Fruit fly (Drosophila melanogaster) whole organism, wandering third instar larva: ENCODE results near the gene Uck.

ENCODE experiments used
- Abd-B ChIP-seq: fragments of >200 bp; optimal IDR thresholded peaks from 2 replicates; lab custom pipeline; 2017; ENCODE audit warnings: missing biosample characterization, missing genetic modification characterization
- br ChIP-seq: fragments of 200-800 bp; sonication (Bioruptor generic); optimal IDR thresholded peaks from 2 replicates; lab custom pipeline; 2016; ENCODE audit warnings: missing biosample characterization, missing genetic modification characterization
- ey ChIP-seq: fragments of 200-800 bp; sonication (Bioruptor generic); optimal IDR thresholded peaks from 2 replicates; lab custom pipeline; 2016; ENCODE audit warnings: missing biosample characterization, missing genetic modification characterization
- fru ChIP-seq: fragments of 200-800 bp; sonication (Bioruptor generic); optimal IDR thresholded peaks from 3 replicates; lab custom pipeline; 2016; ENCODE audit warnings: missing biosample characterization, mild to moderate bottlenecking, missing genetic modification characterization
- rgr ChIP-seq: fragments of 200-800 bp; sonication (Bioruptor generic); optimal IDR thresholded peaks from 3 replicates; lab custom pipeline; 2016; ENCODE audit warnings: missing biosample characterization, mild to moderate bottlenecking, missing genetic modification characterization

DNA sequence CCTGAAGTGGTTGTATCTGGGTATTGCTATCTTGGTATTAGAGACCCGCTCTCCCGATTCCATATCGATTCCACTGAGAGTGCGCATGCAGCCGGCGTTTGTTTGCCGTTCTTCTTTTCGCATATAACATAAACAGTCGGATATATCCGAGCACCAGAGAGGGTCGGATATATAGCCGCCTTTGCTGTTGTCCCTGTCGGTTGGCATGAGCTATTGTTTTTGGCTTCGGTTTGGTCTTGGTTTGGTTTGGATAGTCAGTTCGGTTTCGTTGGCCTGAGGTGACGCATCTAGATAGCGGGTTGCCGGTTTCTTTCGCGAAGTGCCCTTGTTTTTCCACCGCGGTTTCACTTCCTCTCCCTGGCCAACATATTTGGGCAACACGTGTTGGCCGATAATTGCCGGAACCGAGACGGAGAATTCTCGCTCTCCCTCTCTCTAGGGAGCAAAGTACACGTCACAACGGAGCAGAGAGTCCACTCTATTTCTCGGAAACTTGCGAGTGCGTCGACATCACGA, 17.1 kb upstream of the Uck start, which contains the start of gene Orct2:
- no peak for TF ChIP-seq ey (GFP tag; lab: Kevin White, UChicago)
- TF ChIP-seq br (GFP tag; lab: Kevin White, UChicago) = peak; percentile 40
- no peak for TF ChIP-seq fru (GFP tag; lab: Kevin White, UChicago)
- TF ChIP-seq rgr (GFP tag; lab: Kevin White, UChicago) = peak; percentile 12
- no peak for TF ChIP-seq Abd-B (GFP tag; lab: Kevin White, UChicago)
